Fruit fly (Drosophila melanogaster): ENCODE measurements around the gene rb.

- peak; percentile 20 for TF ChIP-seq CG8301 (tag; optimal IDR thresholded peaks at IDR 0.05)
- TF ChIP-seq Ets98B (GFP tag; IDR thresholded peaks at IDR 0.05), result no peak
- TF ChIP-seq CG32121 (GFP tag; IDR thresholded peaks at IDR 0.05), result no peak
Measured at dm6 chrX:4503542-4503941, 36.9 kb downstream of the rb start.
